Worm (Caenorhabditis elegans) whole organism, midembryonic: ENCODE data around the gene cest-4.

Experiments
- T22C8.4 ChIP-seq: fragments of 200-800 bp; sonication (Bioruptor generic); IDR thresholded peaks from 2 replicates; pipeline ENCODE4 v1.3.6; 2022; ENCODE audit warnings: missing genetic modification characterization, missing compliant biosample characterization
- cog-1 ChIP-seq: sonication (generic microtip); optimal IDR thresholded peaks from 2 replicates; lab custom pipeline; 2016; ENCODE audit warnings: missing genetic modification characterization, missing compliant biosample characterization
- flt-1 ChIP-seq: fragments of 200-800 bp; sonication (Bioruptor generic); IDR thresholded peaks from 2 replicates; pipeline ENCODE4 v1.3.6; 2022; ENCODE audit warnings: missing genetic modification characterization, missing compliant biosample characterization
- klf-2 ChIP-seq: fragments of 200-800 bp; sonication (Bioruptor generic); conservative IDR thresholded peaks from 2 replicates; pipeline ENCODE4 v1.3.6; 2022; ENCODE audit warnings: missing genetic modification reagents, missing genetic modification characterization, missing compliant biosample characterization
- med-1 ChIP-seq: sonication (generic microtip); optimal IDR thresholded peaks from 2 replicates; lab custom pipeline; 2017; ENCODE audit warnings: missing genetic modification characterization, mild to moderate bottlenecking, missing compliant biosample characterization, antibody characterized with exemption, missing genetic modification reagents; ENCODE audit not compliant: insufficient read depth
- ref-1 ChIP-seq: fragments of 200-800 bp; sonication (Bioruptor generic); conservative IDR thresholded peaks from 2 replicates; pipeline ENCODE4 v1.3.6; 2022; ENCODE audit warnings: missing genetic modification reagents, missing genetic modification characterization, missing compliant biosample characterization
- tab-1 ChIP-seq: fragments of 200-800 bp; sonication (Bioruptor generic); IDR thresholded peaks from 2 replicates; pipeline ENCODE4 v1.3.6; 2022; ENCODE audit warnings: missing genetic modification characterization, missing compliant biosample characterization
- ztf-23 ChIP-seq: fragments of 200-800 bp; sonication (Bioruptor generic); IDR thresholded peaks from 2 replicates; pipeline ENCODE4 v1.3.6; 2022; ENCODE audit warnings: missing genetic modification reagents, missing genetic modification characterization, missing compliant biosample characterization
- ztf-29 ChIP-seq: fragments of 200-800 bp; sonication (Bioruptor generic); IDR thresholded peaks from 2 replicates; pipeline ENCODE4 v1.3.6; 2022; ENCODE audit warnings: missing genetic modification reagents, missing genetic modification characterization, missing compliant biosample characterization

The cest-4 gene

DNA sequence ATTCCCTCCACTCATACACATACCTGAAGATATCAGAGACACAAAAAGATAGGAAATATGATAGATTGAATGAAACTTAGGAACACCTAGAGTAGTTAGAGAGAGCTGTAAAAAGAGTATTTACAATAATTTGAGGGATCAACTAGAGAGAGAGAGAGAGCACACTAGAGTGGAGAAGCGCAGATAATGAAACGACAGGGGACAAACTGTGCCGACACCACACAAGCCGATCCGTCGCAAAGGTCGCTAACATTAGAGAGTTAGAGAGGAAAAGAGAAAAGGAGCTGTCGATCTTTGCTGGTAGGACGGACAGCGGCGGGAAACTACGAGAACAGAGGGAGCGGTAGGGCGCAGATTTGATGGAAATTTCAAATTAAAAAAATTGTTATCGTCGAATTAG lies 17.0 kb downstream of the cest-4 start, which contains the start of gene dyci-1:
Gene dyci-1 (minus strand): TSS at position 122 of the 400 bp plus-strand sequence.
- TF ChIP-seq T22C8.4 (GFP tag; lab: Robert Waterston, UW) (no peak), flt-1 (GFP tag; lab: Robert Waterston, UW) (no peak), klf-2 (GFP tag; lab: Robert Waterston, UW) (no peak), ztf-23 (no peak), cog-1 (no peak)

DNA sequence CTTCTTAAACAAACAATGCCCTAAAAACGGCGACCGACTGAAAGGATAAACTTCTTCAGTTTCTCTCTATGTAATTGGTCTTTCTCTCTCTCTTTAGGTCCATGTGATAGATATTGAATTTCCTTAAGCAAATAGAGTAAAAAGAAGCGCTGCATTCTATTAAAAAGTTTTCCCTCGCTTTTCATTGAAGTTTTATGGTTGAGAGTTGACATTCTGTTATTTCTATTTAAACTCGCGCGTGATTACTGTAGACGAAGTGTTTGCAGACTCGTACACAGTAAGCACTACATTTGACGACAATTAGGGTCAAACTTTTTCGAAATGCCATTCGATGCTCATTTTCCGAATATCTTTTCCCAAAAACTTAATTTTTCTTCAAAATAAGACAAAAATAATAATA lies 25.0 kb downstream of the cest-4 start:
- TF ChIP-seq med-1 (GFP tag; lab: Kevin White, UChicago) (no peak), ztf-23 (no peak), tab-1 (GFP tag; lab: Robert Waterston, UW) (no peak), T22C8.4 (GFP tag; lab: Robert Waterston, UW) (no peak), flt-1 (GFP tag; lab: Robert Waterston, UW) (no peak), ref-1 (GFP tag; lab: Robert Waterston, UW) (no peak), cog-1 (no peak), ztf-29 (GFP tag; lab: Robert Waterston, UW) (no peak), klf-2 (GFP tag; lab: Robert Waterston, UW) (no peak)

DNA sequence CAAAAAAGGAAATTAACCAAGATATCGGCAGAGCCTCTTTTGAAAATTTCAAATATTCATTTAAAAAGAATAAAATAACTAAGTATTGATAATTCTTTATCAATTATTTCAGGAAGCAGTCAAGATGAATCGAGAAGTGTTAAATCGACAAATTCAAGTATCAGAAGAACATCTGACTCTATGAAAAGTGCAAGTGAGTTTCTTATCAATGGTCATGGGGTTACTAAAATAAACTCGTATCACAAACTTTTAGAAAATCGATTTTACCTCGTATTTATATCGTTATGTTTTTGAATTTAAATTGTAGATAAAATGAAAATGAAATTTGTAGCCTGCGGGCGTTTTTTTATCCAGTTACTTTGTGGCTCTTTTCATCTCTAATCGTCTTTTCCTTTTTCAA lies 30.6 kb downstream of the cest-4 start:
- no peak for TF ChIP-seq med-1 (GFP tag; lab: Kevin White, UChicago)
- no peak for TF ChIP-seq klf-2 (GFP tag; lab: Robert Waterston, UW)
- TF ChIP-seq flt-1 (GFP tag; lab: Robert Waterston, UW), result no peak
- no peak for TF ChIP-seq ztf-23
- TF ChIP-seq T22C8.4 (GFP tag; lab: Robert Waterston, UW), result no peak
- TF ChIP-seq ref-1 (GFP tag; lab: Robert Waterston, UW), result no peak
- TF ChIP-seq ztf-29 (GFP tag; lab: Robert Waterston, UW), result no peak
- TF ChIP-seq tab-1 (GFP tag; lab: Robert Waterston, UW), result no peak
- no peak for TF ChIP-seq cog-1

DNA sequence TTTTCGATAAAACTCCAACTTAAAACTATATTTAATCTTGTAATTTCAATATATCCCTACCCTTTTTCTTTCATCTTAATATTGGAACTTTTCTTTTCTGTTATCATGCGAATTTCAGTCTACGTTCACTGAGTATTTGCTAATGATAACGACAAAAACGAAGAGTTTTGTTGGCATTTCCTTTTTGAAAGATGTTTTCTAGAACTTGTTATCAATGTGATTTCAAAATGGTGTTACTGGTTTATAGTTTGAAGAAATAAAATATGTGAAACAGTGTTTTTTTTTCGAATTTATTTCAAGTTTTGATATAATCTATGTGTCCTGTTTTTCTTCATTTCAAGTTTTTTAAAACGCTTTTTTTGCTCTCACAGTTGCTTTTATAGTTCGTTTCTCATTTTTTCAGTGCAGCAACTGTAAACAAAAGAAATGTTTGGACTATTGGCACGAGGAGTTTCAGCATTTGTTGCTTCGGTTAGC lies 31.7 kb downstream of the cest-4 start, which contains the start of gene anat-1:
Gene anat-1 (plus strand): TSS at position 427 of the 477 bp plus-strand sequence.
- TF ChIP-seq flt-1 (GFP tag; lab: Robert Waterston, UW), result no peak
- no peak for TF ChIP-seq med-1 (GFP tag; lab: Kevin White, UChicago)
- no peak for TF ChIP-seq cog-1
- no peak for TF ChIP-seq ztf-23
- no peak for TF ChIP-seq klf-2 (GFP tag; lab: Robert Waterston, UW)
- no peak for TF ChIP-seq ztf-29 (GFP tag; lab: Robert Waterston, UW)
- TF ChIP-seq tab-1 (GFP tag; lab: Robert Waterston, UW), result no peak
- TF ChIP-seq T22C8.4 (GFP tag; lab: Robert Waterston, UW), result no peak
- TF ChIP-seq ref-1 (GFP tag; lab: Robert Waterston, UW), result no peak

DNA sequence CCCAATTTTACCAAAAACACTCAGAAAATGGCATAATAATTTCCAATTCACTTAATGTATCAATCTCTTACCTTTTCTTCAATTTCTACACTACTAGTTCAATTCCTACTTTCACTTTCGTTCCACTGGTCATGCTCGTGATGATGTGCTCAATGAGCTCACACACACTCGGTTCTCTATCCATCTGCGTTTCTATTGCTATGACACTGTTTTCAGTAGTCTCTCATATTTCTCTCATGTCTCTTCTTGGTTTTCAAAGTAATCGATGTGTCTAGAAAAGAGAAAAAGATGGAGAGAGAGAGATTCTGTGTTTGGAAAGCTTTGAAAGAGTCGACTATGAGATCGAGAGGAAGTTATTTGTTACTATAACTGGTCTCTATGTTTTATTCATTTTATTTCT lies 34.9 kb downstream of the cest-4 start:
- no peak for TF ChIP-seq klf-2 (GFP tag; lab: Robert Waterston, UW)
- no peak for TF ChIP-seq T22C8.4 (GFP tag; lab: Robert Waterston, UW)
- no peak for TF ChIP-seq ztf-23
- no peak for TF ChIP-seq med-1 (GFP tag; lab: Kevin White, UChicago)
- TF ChIP-seq flt-1 (GFP tag; lab: Robert Waterston, UW), result no peak
- no peak for TF ChIP-seq cog-1
- no peak for TF ChIP-seq tab-1 (GFP tag; lab: Robert Waterston, UW)
- no peak for TF ChIP-seq ref-1 (GFP tag; lab: Robert Waterston, UW)
- no peak for TF ChIP-seq ztf-29 (GFP tag; lab: Robert Waterston, UW)

DNA sequence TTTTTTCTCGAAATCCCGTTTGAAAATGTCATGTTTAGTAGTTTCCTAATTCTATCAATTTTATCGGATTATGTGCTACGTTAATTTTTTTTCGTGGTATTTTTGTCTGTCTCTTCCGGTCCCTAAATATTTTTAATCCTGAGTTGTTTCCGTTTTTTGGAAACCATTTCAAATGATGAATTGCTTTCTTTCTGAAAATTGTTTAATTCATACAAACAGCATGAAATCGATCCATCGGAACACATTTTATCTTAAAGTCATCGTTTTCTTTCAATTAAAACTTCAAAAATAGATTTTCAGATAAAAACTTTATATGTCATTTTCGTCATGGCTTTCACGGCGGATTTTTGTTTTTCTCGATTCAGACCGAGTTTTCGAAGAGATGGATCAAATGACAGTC lies 39.7 kb downstream of the cest-4 start, which contains the start of gene spd-3:
Gene spd-3 (plus strand): TSS at position 301 of the 400 bp plus-strand sequence.
- TF ChIP-seq T22C8.4 (GFP tag; lab: Robert Waterston, UW), result no peak
- TF ChIP-seq tab-1 (GFP tag; lab: Robert Waterston, UW), result no peak
- TF ChIP-seq ref-1 (GFP tag; lab: Robert Waterston, UW), result no peak

DNA sequence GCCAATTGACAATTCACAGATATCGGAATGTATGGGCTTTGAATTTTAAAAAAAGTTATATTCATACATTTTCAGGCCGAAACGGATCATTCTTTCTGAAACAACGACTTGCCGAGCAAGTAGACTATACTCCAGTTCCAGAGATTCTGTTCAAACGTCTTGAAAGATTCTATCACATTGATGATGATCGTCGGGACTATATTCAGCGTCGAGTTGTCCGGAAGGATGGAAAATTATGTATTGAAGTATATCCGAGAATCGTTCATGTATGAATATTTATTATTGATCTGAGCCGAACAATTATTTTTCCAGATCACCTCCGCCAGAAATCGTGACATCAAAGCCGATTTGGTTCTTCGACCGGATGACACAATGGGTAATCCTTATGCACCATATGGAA lies 44.5 kb downstream of the cest-4 start:
- TF ChIP-seq tab-1 (GFP tag; lab: Robert Waterston, UW), result no peak
- no peak for TF ChIP-seq flt-1 (GFP tag; lab: Robert Waterston, UW)
- no peak for TF ChIP-seq ztf-29 (GFP tag; lab: Robert Waterston, UW)
- no peak for TF ChIP-seq ref-1 (GFP tag; lab: Robert Waterston, UW)

DNA sequence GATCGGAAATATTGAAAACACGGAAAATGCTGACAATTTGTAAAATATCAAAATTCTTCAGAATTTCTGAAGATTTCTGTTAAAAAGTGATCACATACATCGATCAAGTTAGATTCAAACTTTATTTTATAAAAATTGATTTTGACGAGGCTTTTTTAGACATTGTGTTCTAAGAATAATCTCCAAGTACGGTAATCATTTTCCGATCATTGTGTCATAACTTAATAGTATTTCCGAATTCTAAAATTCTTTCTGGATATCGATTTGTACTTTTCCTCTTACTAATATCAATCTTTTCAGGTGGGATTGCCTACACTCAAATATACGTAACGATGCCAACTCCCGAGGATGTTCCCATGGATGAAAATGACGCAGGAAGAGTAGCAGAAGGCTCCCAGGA lies 45.1 kb downstream of the cest-4 start, which contains the start of gene usp-4:
Gene usp-4 (plus strand): TSS at position 301 of the 400 bp plus-strand sequence.
- TF ChIP-seq ref-1 (GFP tag; lab: Robert Waterston, UW) (no peak), cog-1 (no peak), klf-2 (GFP tag; lab: Robert Waterston, UW) (no peak), med-1 (GFP tag; lab: Kevin White, UChicago) (no peak), flt-1 (GFP tag; lab: Robert Waterston, UW) (no peak), ztf-29 (GFP tag; lab: Robert Waterston, UW) (no peak), tab-1 (GFP tag; lab: Robert Waterston, UW) (no peak), ztf-23 (no peak), T22C8.4 (GFP tag; lab: Robert Waterston, UW) (no peak)

DNA sequence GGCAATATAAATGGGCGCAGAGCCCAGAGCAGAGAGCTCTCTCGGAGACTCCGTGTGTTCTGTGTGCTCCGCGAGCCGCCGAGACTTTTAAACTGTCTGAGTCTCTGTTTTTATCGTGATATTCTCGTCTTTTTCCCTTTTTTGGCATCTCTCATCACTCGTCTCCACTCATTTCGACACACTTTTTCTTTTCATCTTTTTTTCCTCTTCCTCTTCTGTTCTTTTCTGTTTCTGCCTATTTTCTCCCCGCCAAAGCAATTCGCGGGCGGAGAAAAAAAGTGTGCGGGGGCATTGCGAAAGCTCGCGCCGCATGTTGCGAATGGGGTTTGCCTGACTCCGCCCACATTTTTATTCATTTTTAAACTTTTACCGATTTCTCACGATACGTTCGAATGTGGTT lies 45.8 kb downstream of the cest-4 start:
- TF ChIP-seq cog-1 (peak; percentile 81), flt-1 (GFP tag; lab: Robert Waterston, UW) (peak; percentile 92), klf-2 (GFP tag; lab: Robert Waterston, UW) (peak; percentile 75; the same call in 1 of the 2 replicates), tab-1 (GFP tag; lab: Robert Waterston, UW) (no peak; the same call in 1 of the 2 replicates), ztf-23 (peak; percentile 93), T22C8.4 (GFP tag; lab: Robert Waterston, UW) (peak; percentile 68), ref-1 (GFP tag; lab: Robert Waterston, UW) (peak; percentile 58), ztf-29 (GFP tag; lab: Robert Waterston, UW) (peak; percentile 89), med-1 (GFP tag; lab: Kevin White, UChicago) (peak; percentile 79)
